Worm (Caenorhabditis elegans): ENCODE data around the gene mdt-20.
"Not testable (repeated sequence)": the region's sequence is repeated elsewhere in the genome, so short reads cannot be mapped to it uniquely, and the experiment has no call there.

mdt-20 gene

DNA sequence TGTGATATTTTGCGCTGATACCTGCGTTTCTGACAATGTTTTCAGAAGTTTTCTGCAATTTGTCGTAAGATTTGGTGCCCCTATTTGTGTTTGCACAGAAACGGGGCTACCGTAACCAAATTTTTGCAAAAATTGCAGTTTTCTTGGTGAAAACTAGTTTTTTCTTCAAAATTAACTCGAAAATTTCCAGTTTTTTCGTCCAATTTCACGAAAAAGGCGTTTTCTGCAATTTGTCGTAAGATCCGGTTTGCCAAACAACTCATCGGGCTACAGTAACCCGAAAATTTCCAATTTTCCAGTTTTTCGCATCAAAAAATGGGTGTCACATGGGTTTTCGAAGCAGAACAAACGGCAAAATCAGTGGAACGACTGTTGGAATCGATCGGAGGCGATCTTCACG is at the start of gene mdt-20:
TSS of gene mdt-20 (plus strand) at position 301 of the 400 bp plus-strand sequence.
- not testable (repeated sequence) for TF ChIP-seq ZK546.5 (tag; optimal IDR thresholded peaks at IDR 0.05); nhr-25 (tag; optimal IDR thresholded peaks at IDR 0.05); nhr-43 (tag; optimal IDR thresholded peaks at IDR 0.05; ENCODE audit: poor library complexity, severe bottlenecking)

DNA sequence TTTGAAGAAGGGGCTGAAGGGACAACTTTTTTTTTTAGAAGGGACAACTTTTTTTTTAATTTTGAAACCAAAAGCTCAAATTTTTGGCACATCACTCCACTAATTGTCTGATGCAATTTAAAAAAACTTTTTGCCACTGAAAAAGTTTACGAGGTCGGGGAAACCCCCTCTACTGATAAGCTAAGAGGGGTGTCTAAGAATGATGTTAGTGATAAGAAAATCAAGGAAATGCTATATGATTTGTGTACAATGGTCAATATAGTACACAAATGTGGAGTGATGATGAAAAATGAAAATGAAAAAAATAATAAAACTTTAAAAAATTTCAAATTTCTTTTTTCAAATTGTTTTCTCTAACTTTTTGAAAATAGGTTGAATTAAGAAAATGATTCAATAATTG is 40.0 kb upstream of the mdt-20 start:
- TF ChIP-seq elt-2 (tag; optimal IDR thresholded peaks at IDR 0.05) (peak; percentile 90), mdl-1 (tag; optimal IDR thresholded peaks at IDR 0.05) (no peak), jun-1 (tag; optimal IDR thresholded peaks at IDR 0.05) (no peak), pha-4 (tag; optimal IDR thresholded peaks at IDR 0.05) (peak; percentile 60), nhr-67 (tag; optimal IDR thresholded peaks at IDR 0.05) (no peak), nhr-25 (tag; optimal IDR thresholded peaks at IDR 0.05) (no peak), ceh-9 (tag; optimal IDR thresholded peaks at IDR 0.05) (no peak), pqm-1 (tag; optimal IDR thresholded peaks at IDR 0.05) (peak; percentile 92), nhr-76 (tag; optimal IDR thresholded peaks at IDR 0.05) (no peak), fos-1 (tag; optimal IDR thresholded peaks at IDR 0.05) (no peak)

ce11 chrIV:1148425-1149151 is 39.0 kb upstream of the mdt-20 start:
- TF ChIP-seq nhr-25 (tag; optimal IDR thresholded peaks at IDR 0.05): no peak
- no peak for TF ChIP-seq lin-39 (tag; optimal IDR thresholded peaks at IDR 0.05)
- TF ChIP-seq tbx-2 (tag; optimal IDR thresholded peaks at IDR 0.05): no peak
- TF ChIP-seq skn-1 (tag; optimal IDR thresholded peaks at IDR 0.05): no peak
- peak; percentile 21 for TF ChIP-seq pha-4 (tag; optimal IDR thresholded peaks at IDR 0.05)
- TF ChIP-seq elt-2 (tag; optimal IDR thresholded peaks at IDR 0.05): peak; percentile 75
- TF ChIP-seq lsy-12 (tag; optimal IDR thresholded peaks at IDR 0.05): no peak
- TF ChIP-seq pqm-1 (tag; optimal IDR thresholded peaks at IDR 0.05): peak; percentile 53

- TF ChIP-seq nhr-237 (tag; optimal IDR thresholded peaks at IDR 0.05) (no peak), nhr-43 (tag; optimal IDR thresholded peaks at IDR 0.05; ENCODE audit: poor library complexity, severe bottlenecking) (no peak), nhr-25 (tag; optimal IDR thresholded peaks at IDR 0.05) (peak; percentile 29), fos-1 (tag; optimal IDR thresholded peaks at IDR 0.05) (no peak), pqm-1 (tag; optimal IDR thresholded peaks at IDR 0.05) (no peak), aly-2 (tag; optimal IDR thresholded peaks at IDR 0.05) (no peak)
Measured at ce11 chrIV:1155206-1155605, 32.4 kb upstream of the mdt-20 start.

DNA sequence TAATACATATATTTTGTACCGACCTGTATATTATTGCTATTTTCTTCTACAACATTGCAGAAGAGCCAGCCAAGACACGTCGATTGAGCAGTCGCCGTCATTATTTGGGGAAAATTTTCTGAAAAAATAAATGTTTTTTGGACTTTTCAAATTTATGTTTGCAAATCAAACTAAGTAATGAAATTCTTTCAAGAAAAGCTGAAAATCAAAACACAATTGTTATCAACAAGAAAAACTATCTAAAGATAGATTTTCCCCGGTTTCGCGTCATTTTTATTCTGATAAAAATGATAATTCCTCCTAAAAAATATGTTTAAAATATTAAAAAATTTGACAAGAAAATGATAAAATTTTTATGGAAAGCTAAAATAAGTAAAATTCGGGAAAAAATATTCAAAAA is 29.7 kb upstream of the mdt-20 start, which contains the start of gene C50A2.3:
TSS of gene C50A2.3 (minus strand) at position 101 of the 400 bp plus-strand sequence.
- TF ChIP-seq nfya-1 (tag; optimal IDR thresholded peaks at IDR 0.05; ENCODE audit: insufficient read depth) (no peak), mdl-1 (tag; optimal IDR thresholded peaks at IDR 0.05) (no peak)

DNA sequence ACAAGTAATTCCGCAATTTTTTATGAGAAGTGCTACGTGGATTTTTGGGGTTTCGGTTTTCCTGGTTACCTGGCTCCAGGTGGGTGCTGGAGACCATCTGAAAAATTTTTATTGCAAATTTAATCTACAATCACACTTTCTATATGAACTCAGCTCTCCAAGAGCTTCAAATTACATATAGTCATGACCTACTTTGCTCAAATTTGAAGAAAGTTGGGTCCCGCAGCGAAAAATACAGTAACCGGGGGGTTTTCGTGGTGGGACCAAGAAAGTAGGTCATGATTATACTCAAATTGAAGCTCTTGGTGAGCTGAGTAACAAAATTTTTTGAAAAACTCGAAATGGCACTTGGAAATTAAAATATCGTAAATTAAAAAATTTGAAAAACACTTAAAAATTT is 27.2 kb upstream of the mdt-20 start, which contains the start of gene ets-8:
TSS of gene ets-8 (minus strand) at position 101 of the 400 bp plus-strand sequence.
- TF ChIP-seq nhr-77 (tag; optimal IDR thresholded peaks at IDR 0.05) (no peak), ztf-11 (tag; optimal IDR thresholded peaks at IDR 0.05) (no peak), ZK546.5 (tag; optimal IDR thresholded peaks at IDR 0.05) (no peak), nhr-28 (tag; optimal IDR thresholded peaks at IDR 0.05) (no peak), daf-12 (tag; optimal IDR thresholded peaks at IDR 0.05) (no peak), unc-39 (tag; optimal IDR thresholded peaks at IDR 0.05) (no peak), elt-3 (tag; optimal IDR thresholded peaks at IDR 0.05) (no peak), fkh-2 (tag; optimal IDR thresholded peaks at IDR 0.05) (no peak), eor-1 (tag; optimal IDR thresholded peaks at IDR 0.05) (no peak), nhr-237 (tag; optimal IDR thresholded peaks at IDR 0.05) (no peak), nhr-25 (tag; optimal IDR thresholded peaks at IDR 0.05) (no peak), lsy-12 (tag; optimal IDR thresholded peaks at IDR 0.05) (no peak)

ce11 chrIV:1163126-1163525 is 24.5 kb upstream of the mdt-20 start, which contains the start of gene C50A2.7:
TSS of gene C50A2.7 (plus strand) at chrIV:1163426.
- TF ChIP-seq ama-1 (optimal IDR thresholded peaks at IDR 0.05) (no peak), unc-62 (GFP tag; optimal IDR thresholded peaks at IDR 0.05) (no peak), mdl-1 (tag; optimal IDR thresholded peaks at IDR 0.05) (no peak), ceh-82 (tag; optimal IDR thresholded peaks at IDR 0.05) (no peak), fkh-10 (GFP tag; optimal IDR thresholded peaks at IDR 0.05) (no peak)

Measured in whole organism, L3 larva.